Worm (Caenorhabditis elegans) whole organism, early embryonic: ENCODE data around the gene M199.9.

Experiments used
- B0310.2 ChIP-seq: sonication (generic microtip); optimal IDR thresholded peaks from 2 replicates; lab custom pipeline; 2016; ENCODE audit warnings: mild to moderate bottlenecking, missing genetic modification characterization, missing compliant biosample characterization
- F13C5.2 ChIP-seq: sonication (generic microtip); optimal IDR thresholded peaks from 2 replicates; lab custom pipeline; 2017; ENCODE audit warnings: mild to moderate bottlenecking, missing genetic modification characterization, inconsistent platforms, missing compliant biosample characterization
- aly-1 ChIP-seq: sonication (generic microtip); optimal IDR thresholded peaks from 2 replicates; lab custom pipeline; 2016; ENCODE audit warnings: missing genetic modification characterization, missing compliant biosample characterization
- ama-1 ChIP-seq: fragments of 150-350 bp; optimal IDR thresholded peaks from 2 replicates; lab custom pipeline; 2014
- ceh-13 ChIP-seq: fragments of 200-800 bp; sonication (Bioruptor generic); optimal IDR thresholded peaks from 2 replicates; lab custom pipeline; 2018; ENCODE audit warnings: mild to moderate bottlenecking, missing genetic modification characterization, missing compliant biosample characterization
- ceh-36 ChIP-seq: sonication (generic microtip); optimal IDR thresholded peaks from 2 replicates; lab custom pipeline; 2016; ENCODE audit warnings: missing genetic modification characterization, inconsistent platforms, missing compliant biosample characterization
- ets-7 ChIP-seq: sonication (generic microtip); optimal IDR thresholded peaks from 2 replicates; lab custom pipeline; 2016; ENCODE audit warnings: missing genotype, missing genetic modification characterization, missing compliant biosample characterization
- flt-1 ChIP-seq: fragments of 200-800 bp; sonication (Bioruptor generic); IDR thresholded peaks from 2 replicates; pipeline ENCODE4 v1.3.6; 2022; ENCODE audit warnings: missing genetic modification characterization, missing compliant biosample characterization
- hmbx-1 ChIP-seq: sonication (generic microtip); optimal IDR thresholded peaks from 2 replicates; lab custom pipeline; 2016; ENCODE audit warnings: mild to moderate bottlenecking, missing genetic modification characterization, missing compliant biosample characterization
- hmg-4 ChIP-seq: fragments of 200-800 bp; sonication (Bioruptor generic); optimal IDR thresholded peaks from 2 replicates; lab custom pipeline; 2018; ENCODE audit warnings: mild to moderate bottlenecking, missing genetic modification characterization, missing compliant biosample characterization
- hnd-1 ChIP-seq: sonication (generic microtip); optimal IDR thresholded peaks from 2 replicates; lab custom pipeline; 2016; ENCODE audit warnings: missing genetic modification characterization, missing compliant biosample characterization
- pes-1 ChIP-seq: fragments of 200-800 bp; sonication (Bioruptor generic); IDR thresholded peaks from 2 replicates; pipeline ENCODE4 v1.3.6; 2022; ENCODE audit warnings: missing genetic modification reagents, missing genetic modification characterization, missing compliant biosample characterization
- scrt-1 ChIP-seq: fragments of 200-800 bp; sonication (Bioruptor generic); IDR thresholded peaks from 2 replicates; pipeline ENCODE4 v1.3.6; 2022; ENCODE audit warnings: missing genetic modification characterization, missing compliant biosample characterization
- sea-1 ChIP-seq: fragments of 200-800 bp; sonication (Bioruptor generic); conservative IDR thresholded peaks from 2 replicates; pipeline ENCODE4 v1.3.6; 2022; ENCODE audit warnings: missing genetic modification characterization, missing compliant biosample characterization
- tbx-11 ChIP-seq: fragments of 200-800 bp; sonication (Bioruptor generic); IDR thresholded peaks from 2 replicates; pipeline ENCODE4 v1.3.6; 2022; ENCODE audit warnings: missing genetic modification characterization, missing compliant biosample characterization
- tbx-37 ChIP-seq: fragments of 200-800 bp; sonication (Bioruptor generic); conservative IDR thresholded peaks from 2 replicates; pipeline ENCODE4 v1.3.6; 2022; ENCODE audit warnings: missing genetic modification reagents, missing genetic modification characterization, missing compliant biosample characterization
- tra-4 ChIP-seq: sonication (generic microtip); optimal IDR thresholded peaks from 2 replicates; lab custom pipeline; 2017; ENCODE audit warnings: missing genetic modification characterization, missing compliant biosample characterization

Gene M199.9

DNA sequence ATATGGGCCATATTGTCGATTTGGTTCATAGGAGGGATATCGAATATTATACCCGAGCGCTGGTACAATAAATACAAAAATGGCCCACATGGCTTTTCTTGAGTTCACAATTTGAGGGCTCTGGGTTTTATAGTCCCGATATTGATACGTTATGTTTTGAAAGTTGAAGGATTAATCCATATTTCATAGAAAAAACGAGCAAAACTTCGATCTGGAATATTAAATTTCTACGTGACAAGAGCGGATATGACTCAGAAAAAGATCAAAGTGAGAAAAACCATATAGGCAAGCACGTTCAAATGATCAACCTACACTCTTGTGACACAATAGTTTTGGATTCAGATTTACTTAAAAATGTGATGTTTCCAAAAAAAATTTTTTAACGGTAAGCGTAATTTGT, 4.1 kb upstream of the M199.9 start, which contains the start of gene col-135:
Gene col-135 (minus strand): TSS at position 101 of the 400 bp plus-strand sequence.
- no peak for TF ChIP-seq hnd-1 (tag; lab: Kevin White, UChicago)
- no peak for TF ChIP-seq tra-4 (tag; lab: Kevin White, UChicago)
- TF ChIP-seq B0310.2 = no peak
- no peak for TF ChIP-seq flt-1

- no peak for TF ChIP-seq scrt-1 (GFP tag; lab: Robert Waterston, UW)
- no peak for TF ChIP-seq ets-7
- no peak for TF ChIP-seq aly-1
- TF ChIP-seq hmbx-1 = no peak
- TF ChIP-seq tbx-11 (GFP tag; lab: Robert Waterston, UW) = no peak
- TF ChIP-seq B0310.2 = no peak
- TF ChIP-seq ama-1 (lab: Kevin White, UChicago) = no peak
- TF ChIP-seq tbx-37 (GFP tag; lab: Robert Waterston, UW) = no peak
- TF ChIP-seq tra-4 (tag; lab: Kevin White, UChicago) = no peak
- no peak for TF ChIP-seq pes-1 (GFP tag; lab: Robert Waterston, UW)
Measured at ce11 chrIV:15126021-15126420, 1.6 kb downstream of the M199.9 start, which contains the start of gene clec-190. Gene clec-190, minus strand, starts transcription at chrIV:15126121.

- TF ChIP-seq hmg-4 (GFP tag; lab: Kevin White, UChicago) (no peak), scrt-1 (GFP tag; lab: Robert Waterston, UW) (no peak), tbx-37 (GFP tag; lab: Robert Waterston, UW) (no peak), ama-1 (lab: Kevin White, UChicago) (no peak), hnd-1 (tag; lab: Kevin White, UChicago) (no peak), tra-4 (tag; lab: Kevin White, UChicago) (no peak), F13C5.2 (tag; lab: Kevin White, UChicago) (no peak), B0310.2 (no peak), pes-1 (GFP tag; lab: Robert Waterston, UW) (no peak), ceh-13 (no peak), flt-1 (no peak), tbx-11 (GFP tag; lab: Robert Waterston, UW) (no peak), aly-1 (no peak)
Measured at ce11 chrIV:15122882-15123281, 4.7 kb downstream of the M199.9 start, which contains the start of gene M199.7. Gene M199.7, plus strand, starts transcription at chrIV:15123182.

ce11 chrIV:15120746-15121145, 6.9 kb downstream of the M199.9 start, which contains the start of gene clec-189:
Gene clec-189, plus strand, starts transcription at chrIV:15120837.
- TF ChIP-seq ceh-13 (no peak), ama-1 (lab: Kevin White, UChicago) (no peak), tbx-37 (GFP tag; lab: Robert Waterston, UW) (no peak), ceh-36 (no peak), F13C5.2 (tag; lab: Kevin White, UChicago) (no peak), tra-4 (tag; lab: Kevin White, UChicago) (no peak), tbx-11 (GFP tag; lab: Robert Waterston, UW) (no peak), B0310.2 (no peak), scrt-1 (GFP tag; lab: Robert Waterston, UW) (no peak)

- TF ChIP-seq pes-1 (GFP tag; lab: Robert Waterston, UW) = no peak
- no peak for TF ChIP-seq ceh-13
- no peak for TF ChIP-seq hmbx-1
- TF ChIP-seq sea-1 (GFP tag; lab: Robert Waterston, UW) = no peak
- no peak for TF ChIP-seq B0310.2
- no peak for TF ChIP-seq ets-7
- TF ChIP-seq F13C5.2 (tag; lab: Kevin White, UChicago) = no peak
- no peak for TF ChIP-seq scrt-1 (GFP tag; lab: Robert Waterston, UW)
- no peak for TF ChIP-seq tra-4 (tag; lab: Kevin White, UChicago)
- no peak for TF ChIP-seq ceh-36
- TF ChIP-seq hmg-4 (GFP tag; lab: Kevin White, UChicago) = no peak
- TF ChIP-seq aly-1 = no peak
- no peak for TF ChIP-seq hnd-1 (tag; lab: Kevin White, UChicago)
- TF ChIP-seq ama-1 (lab: Kevin White, UChicago) = no peak
Measured at ce11 chrIV:15119268-15119667, 8.4 kb downstream of the M199.9 start.

DNA sequence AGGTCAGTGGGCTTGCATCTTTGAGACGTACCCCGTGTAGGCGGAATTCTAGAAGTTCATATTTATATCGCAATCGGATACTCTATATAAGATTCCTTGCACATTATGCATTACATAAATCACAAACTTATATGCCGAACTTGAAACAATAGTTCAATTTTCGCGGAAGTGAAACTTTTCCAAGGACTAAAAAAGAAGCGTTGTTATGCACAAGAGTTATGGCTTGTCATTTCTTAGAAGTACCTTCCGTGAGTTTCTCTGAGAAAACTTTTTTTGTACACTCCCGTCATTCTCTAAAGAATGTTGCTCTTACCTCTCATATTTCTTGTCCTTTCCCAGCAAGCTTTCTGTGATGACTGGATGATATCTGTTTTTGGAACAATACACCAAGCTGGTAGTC, 9.2 kb downstream of the M199.9 start, which contains the start of gene M199.136:
Gene M199.136 (plus strand): TSS at position 301 of the 400 bp plus-strand sequence.
- TF ChIP-seq tbx-11 (GFP tag; lab: Robert Waterston, UW) = no peak
- TF ChIP-seq ceh-13 = no peak
- no peak for TF ChIP-seq pes-1 (GFP tag; lab: Robert Waterston, UW)
- no peak for TF ChIP-seq F13C5.2 (tag; lab: Kevin White, UChicago)
- no peak for TF ChIP-seq scrt-1 (GFP tag; lab: Robert Waterston, UW)
- TF ChIP-seq aly-1 = no peak
- no peak for TF ChIP-seq hmbx-1
- no peak for TF ChIP-seq tbx-37 (GFP tag; lab: Robert Waterston, UW)
- TF ChIP-seq flt-1 = no peak
- TF ChIP-seq B0310.2 = no peak

DNA sequence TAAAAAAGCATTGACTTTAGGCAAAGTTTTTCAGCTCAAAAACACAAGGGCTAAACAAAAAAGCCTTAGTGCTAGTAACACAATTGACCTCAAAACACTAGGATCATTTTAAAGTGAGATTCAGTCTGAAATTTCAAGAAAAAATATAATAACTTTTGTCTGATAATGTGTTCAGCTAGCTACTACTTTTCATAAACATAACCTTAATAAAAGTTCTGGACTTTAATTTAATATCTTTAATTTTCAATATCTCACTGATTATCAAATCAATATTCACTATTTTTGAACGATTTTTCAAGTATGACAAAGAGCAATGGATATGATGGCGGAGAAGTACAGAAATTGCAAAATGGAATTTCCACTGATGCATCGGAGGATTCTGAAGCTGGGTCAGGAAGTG, 13.3 kb downstream of the M199.9 start, which contains the start of gene M199.135:
Gene M199.135 (plus strand): TSS at position 301 of the 400 bp plus-strand sequence.
- TF ChIP-seq hmbx-1 = no peak
- no peak for TF ChIP-seq tra-4 (tag; lab: Kevin White, UChicago)
- TF ChIP-seq F13C5.2 (tag; lab: Kevin White, UChicago) = no peak
- no peak for TF ChIP-seq hnd-1 (tag; lab: Kevin White, UChicago)
- no peak for TF ChIP-seq hmg-4 (GFP tag; lab: Kevin White, UChicago)
- TF ChIP-seq ceh-13 = no peak
- no peak for TF ChIP-seq aly-1
- TF ChIP-seq tbx-37 (GFP tag; lab: Robert Waterston, UW) = no peak
- TF ChIP-seq tbx-11 (GFP tag; lab: Robert Waterston, UW) = no peak
- no peak for TF ChIP-seq ets-7
- TF ChIP-seq ama-1 (lab: Kevin White, UChicago) = no peak
- TF ChIP-seq scrt-1 (GFP tag; lab: Robert Waterston, UW) = no peak
- TF ChIP-seq ceh-36 = no peak
- TF ChIP-seq flt-1 = no peak

ce11 chrIV:15113117-15113516, 14.5 kb downstream of the M199.9 start, which contains the start of gene M199.134:
Gene M199.134, minus strand, starts transcription at chrIV:15113217.
- TF ChIP-seq scrt-1 (GFP tag; lab: Robert Waterston, UW) = no peak
- no peak for TF ChIP-seq flt-1
- no peak for TF ChIP-seq B0310.2
- TF ChIP-seq ets-7 = no peak
- no peak for TF ChIP-seq tbx-37 (GFP tag; lab: Robert Waterston, UW)
- no peak for TF ChIP-seq aly-1
- no peak for TF ChIP-seq F13C5.2 (tag; lab: Kevin White, UChicago)
- no peak for TF ChIP-seq hmbx-1
- TF ChIP-seq ama-1 (lab: Kevin White, UChicago) = no peak
- TF ChIP-seq ceh-36 = no peak
- TF ChIP-seq sea-1 (GFP tag; lab: Robert Waterston, UW) = no peak
- no peak for TF ChIP-seq tra-4 (tag; lab: Kevin White, UChicago)
- no peak for TF ChIP-seq ceh-13
- no peak for TF ChIP-seq pes-1 (GFP tag; lab: Robert Waterston, UW)
- TF ChIP-seq tbx-11 (GFP tag; lab: Robert Waterston, UW) = no peak
- TF ChIP-seq hmg-4 (GFP tag; lab: Kevin White, UChicago) = no peak
